Worm (Caenorhabditis elegans) whole organism, L3 larva: ENCODE measurements around the gene fbxa-224.

ENCODE experiments used
- ceh-16 ChIP-seq: sonication (generic microtip); optimal IDR thresholded peaks from 2 replicates; lab custom pipeline; 2017; ENCODE audit warnings: missing biosample characterization, missing genetic modification characterization
- ceh-9 ChIP-seq: sonication (generic microtip); optimal IDR thresholded peaks from 2 replicates; lab custom pipeline; 2018; ENCODE audit warnings: missing biosample characterization, missing genetic modification characterization
- daf-12 ChIP-seq: fragments of 150-350 bp; optimal IDR thresholded peaks from 2 replicates; lab custom pipeline; 2014; ENCODE audit warnings: missing biosample characterization, missing genetic modification reagents, missing genetic modification characterization
- egl-27 ChIP-seq: sonication (generic microtip); optimal IDR thresholded peaks from 4 replicates; lab custom pipeline; 2017; ENCODE audit warnings: missing biosample characterization, missing genetic modification reagents, missing genetic modification characterization
- fos-1 ChIP-seq: fragments of 150-350 bp; optimal IDR thresholded peaks from 2 replicates; lab custom pipeline; 2014; ENCODE audit warnings: missing biosample characterization, missing genetic modification characterization
- jun-1 ChIP-seq: fragments of 150-350 bp; optimal IDR thresholded peaks from 2 replicates; lab custom pipeline; 2014; ENCODE audit warnings: missing biosample characterization, missing genetic modification reagents, missing genetic modification characterization
- skn-1 ChIP-seq: fragments of 150-350 bp; optimal IDR thresholded peaks from 2 replicates; lab custom pipeline; 2014; ENCODE audit warnings: missing biosample characterization, missing genetic modification characterization
- unc-62 ChIP-seq: fragments of 150-350 bp; sonication (generic microtip); optimal IDR thresholded peaks from 4 replicates; lab custom pipeline; 2014; ENCODE audit warnings: missing biosample characterization, missing genetic modification reagents, missing genetic modification characterization

The fbxa-224 gene

DNA sequence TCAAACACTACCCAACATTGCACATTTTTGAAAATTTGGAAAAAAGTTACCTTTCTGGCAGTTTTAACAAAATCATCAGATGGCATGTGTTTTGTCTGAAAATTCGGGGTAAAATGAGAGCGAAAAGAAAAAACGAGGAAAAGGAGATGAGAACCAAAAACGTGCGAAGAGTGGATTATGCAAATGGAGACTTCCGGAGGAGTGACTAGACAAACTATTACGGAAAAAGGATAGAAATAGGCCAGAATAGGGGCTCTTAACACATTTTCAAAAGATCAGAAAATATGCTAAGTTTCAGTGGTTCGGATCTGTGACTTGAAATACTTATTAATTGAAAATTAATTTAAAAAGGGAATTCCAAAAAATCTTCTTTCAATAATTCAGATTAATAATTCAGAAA is 48.6 kb downstream of the fbxa-224 start, which contains the start of gene srab-14:
Gene srab-14, minus strand, starts transcription at position 101 of the 400 bp plus-strand sequence.
- TF ChIP-seq ceh-16 (tag; lab: Kevin White, UChicago) (no peak), jun-1 (no peak), fos-1 (no peak), unc-62 (GFP tag; lab: Kevin White, UChicago) (no peak), ceh-9 (tag; lab: Kevin White, UChicago) (no peak), daf-12 (tag; lab: Kevin White, UChicago) (no peak), egl-27 (tag; lab: Kevin White, UChicago) (no peak), skn-1 (tag; lab: Kevin White, UChicago) (no peak)
